Worm (Caenorhabditis elegans) whole organism, L4 larva: ENCODE data around the gene C28G1.2.

Source experiments
- F26F4.8 ChIP-seq: fragments of 200-800 bp; sonication (Bioruptor generic); conservative IDR thresholded peaks from 2 replicates; pipeline ENCODE4 v1.3.6; 2022; ENCODE audit warnings: missing genetic modification characterization, missing compliant biosample characterization
- Y105C5A.15 ChIP-seq: fragments of 200-800 bp; sonication (Bioruptor generic); IDR thresholded peaks from 2 replicates; pipeline ENCODE4 v1.3.6; 2022; ENCODE audit warnings: missing genetic modification characterization, missing compliant biosample characterization
- aha-1 ChIP-seq: fragments of 150-350 bp; peaks from one replicate; lab custom pipeline; 2014; ENCODE audit warnings: missing biosample characterization, missing genetic modification characterization
- ceh-32 ChIP-seq: sonication (generic microtip); optimal IDR thresholded peaks from 2 replicates; lab custom pipeline; 2016; ENCODE audit warnings: mild to moderate bottlenecking, missing genetic modification characterization, missing compliant biosample characterization; ENCODE audit not compliant: poor library complexity
- ceh-82 ChIP-seq: sonication (generic microtip); optimal IDR thresholded peaks from 2 replicates; lab custom pipeline; 2017; ENCODE audit warnings: missing biosample characterization, missing genetic modification characterization
- daf-12 ChIP-seq: fragments of 150-350 bp; optimal IDR thresholded peaks from 2 replicates; lab custom pipeline; 2014; ENCODE audit warnings: missing biosample characterization, missing genetic modification reagents, missing genetic modification characterization
- daf-16 ChIP-seq, 3 experiments: sonication (generic microtip); optimal IDR thresholded peaks; 2 replicates each; lab custom pipeline; 2016 to 2017; ENCODE audit warnings: missing genetic modification characterization in 3 of 3, missing genetic modification reagents in 3 of 3, mild to moderate bottlenecking in 2 of 3, missing compliant biosample characterization in 2 of 3, missing biosample characterization in 1 of 3, moderate library complexity in 1 of 3
- daf-19 ChIP-seq: fragments of 200-800 bp; sonication (Bioruptor generic); conservative IDR thresholded peaks from 2 replicates; pipeline ENCODE4 v1.3.6; 2022; ENCODE audit warnings: missing genetic modification characterization, missing compliant biosample characterization
- daf-8 ChIP-seq: fragments of 200-800 bp; sonication (Bioruptor generic); IDR thresholded peaks from 2 replicates; pipeline ENCODE4 v1.3.6; 2022; ENCODE audit warnings: missing genetic modification characterization, missing compliant biosample characterization
- dmd-6 ChIP-seq: fragments of 200-800 bp; sonication (Bioruptor generic); IDR thresholded peaks from 2 replicates; pipeline ENCODE4 v1.3.6; 2022; ENCODE audit warnings: missing genetic modification reagents, missing genetic modification characterization, missing compliant biosample characterization
- dmd-8 ChIP-seq: fragments of 200-800 bp; sonication (Bioruptor generic); IDR thresholded peaks from 2 replicates; pipeline ENCODE4 v1.3.6; 2022; ENCODE audit warnings: missing genetic modification characterization, missing compliant biosample characterization
- dpl-1 ChIP-seq: fragments of 150-350 bp; optimal IDR thresholded peaks from 2 replicates; lab custom pipeline; 2014; ENCODE audit warnings: missing biosample characterization, missing genetic modification reagents, missing genetic modification characterization
- dve-1 ChIP-seq: sonication (generic microtip); optimal IDR thresholded peaks from 2 replicates; lab custom pipeline; 2017; ENCODE audit warnings: antibody characterized with exemption, mild to moderate bottlenecking, missing genetic modification characterization, missing compliant biosample characterization; ENCODE audit not compliant: insufficient read depth
- egl-43 ChIP-seq: fragments of 200-800 bp; sonication (Bioruptor generic); IDR thresholded peaks from 2 replicates; pipeline ENCODE4 v1.3.6; 2022; ENCODE audit warnings: missing genetic modification reagents, missing genetic modification characterization, missing compliant biosample characterization
- fkh-10 ChIP-seq: fragments of 150-350 bp; optimal IDR thresholded peaks from 2 replicates; lab custom pipeline; 2014; ENCODE audit warnings: missing biosample characterization, missing genetic modification reagents, missing genetic modification characterization
- hlh-30 ChIP-seq: sonication (generic microtip); optimal IDR thresholded peaks from 2 replicates; lab custom pipeline; 2017; ENCODE audit warnings: antibody characterized with exemption, mild to moderate bottlenecking, missing genetic modification characterization, missing compliant biosample characterization; ENCODE audit not compliant: insufficient read depth
- hmg-1.1 ChIP-seq: fragments of 200-800 bp; sonication (Bioruptor generic); IDR thresholded peaks from 2 replicates; pipeline ENCODE4 v1.3.6; 2022; ENCODE audit warnings: missing genetic modification reagents, missing genetic modification characterization, missing compliant biosample characterization
- lin-13 ChIP-seq: fragments of 150-350 bp; optimal IDR thresholded peaks from 2 replicates; lab custom pipeline; 2014; ENCODE audit warnings: missing biosample characterization, missing genetic modification reagents, missing genetic modification characterization
- lin-38 ChIP-seq: fragments of 200-800 bp; sonication (Bioruptor generic); IDR thresholded peaks from 2 replicates; pipeline ENCODE4 v1.3.6; 2022; ENCODE audit warnings: missing genetic modification reagents, missing genetic modification characterization, missing compliant biosample characterization
- lin-39 ChIP-seq: fragments of 150-350 bp; optimal IDR thresholded peaks from 2 replicates; lab custom pipeline; 2014; ENCODE audit warnings: missing biosample characterization, missing genetic modification reagents, missing genetic modification characterization
- lir-3 ChIP-seq: sonication (generic microtip); optimal IDR thresholded peaks from 2 replicates; lab custom pipeline; 2016; ENCODE audit warnings: mild to moderate bottlenecking, missing genetic modification characterization, missing compliant biosample characterization
- madf-5 ChIP-seq, 2 experiments: fragments of 200-800 bp; sonication (Bioruptor generic); IDR thresholded peaks; 2 replicates each; pipeline ENCODE4 v1.3.6; 2022; ENCODE audit warnings: missing compliant biosample characterization in 2 of 2, missing genetic modification characterization in 2 of 2
- madf-9 ChIP-seq: fragments of 200-800 bp; sonication (Bioruptor generic); conservative IDR thresholded peaks from 2 replicates; pipeline ENCODE4 v1.3.6; 2022; ENCODE audit warnings: missing genetic modification reagents, missing genetic modification characterization, missing compliant biosample characterization
- mdt-29 ChIP-seq: fragments of 200-800 bp; sonication (Bioruptor generic); IDR thresholded peaks from 2 replicates; pipeline ENCODE4 v1.3.6; 2022; ENCODE audit warnings: missing genetic modification reagents, missing genetic modification characterization, missing compliant biosample characterization
- mxl-3 ChIP-seq: fragments of 200-800 bp; sonication (Bioruptor generic); optimal IDR thresholded peaks from 2 replicates; lab custom pipeline; 2018; ENCODE audit warnings: mild to moderate bottlenecking, missing genetic modification characterization, missing compliant biosample characterization
- nhr-10 ChIP-seq: fragments of 150-350 bp; optimal IDR thresholded peaks from 2 replicates; lab custom pipeline; 2014; ENCODE audit warnings: missing biosample characterization, missing genetic modification characterization
- nhr-25 ChIP-seq: sonication (generic microtip); optimal IDR thresholded peaks from 2 replicates; lab custom pipeline; 2017; ENCODE audit warnings: missing genetic modification characterization, mild to moderate bottlenecking, missing compliant biosample characterization, antibody characterized with exemption, moderate library complexity, borderline replicate concordance; ENCODE audit not compliant: insufficient read depth
- pha-4 ChIP-seq, 2 experiments: fragments of 150-350 bp in 1 of 2; fragments of 200-800 bp in 1 of 2; sonication (Bioruptor generic) in 1 of 2; IDR thresholded peaks in 1 of 2; optimal IDR thresholded peaks in 1 of 2; 2 replicates each; pipeline versions ENCODE4 v1.3.6 to Lab custom; 2014 to 2022; ENCODE audit warnings: missing genetic modification characterization in 2 of 2, missing genetic modification reagents in 2 of 2, missing biosample characterization in 1 of 2, missing compliant biosample characterization in 1 of 2
- php-3 ChIP-seq: fragments of 200-800 bp; sonication (Bioruptor generic); IDR thresholded peaks from 2 replicates; pipeline ENCODE4 v1.3.6; 2022; ENCODE audit warnings: missing genetic modification reagents, missing genetic modification characterization, missing compliant biosample characterization
- pqm-1 ChIP-seq: sonication (generic microtip); optimal IDR thresholded peaks from 2 replicates; lab custom pipeline; 2017; ENCODE audit warnings: missing biosample characterization, missing genetic modification characterization
- sdz-12 ChIP-seq: fragments of 200-800 bp; sonication (Bioruptor generic); optimal IDR thresholded peaks from 2 replicates; lab custom pipeline; 2018; ENCODE audit warnings: mild to moderate bottlenecking, missing genetic modification characterization, missing compliant biosample characterization
- skn-1 ChIP-seq: fragments of 150-350 bp; optimal IDR thresholded peaks from 2 replicates; lab custom pipeline; 2014; ENCODE audit warnings: missing biosample characterization, missing genetic modification characterization
- tag-97 ChIP-seq: fragments of 200-800 bp; sonication (Bioruptor generic); IDR thresholded peaks from 2 replicates; pipeline ENCODE4 v1.3.6; 2022; ENCODE audit warnings: missing genetic modification characterization, missing compliant biosample characterization
- unc-62 ChIP-seq, 3 experiments: fragments of 150-350 bp in 1 of 3; sonication (generic microtip); optimal IDR thresholded peaks in 2 of 3; peaks in 1 of 3; 1 replicate in 1 of 3; 2 replicates in 2 of 3; lab custom pipeline; 2014 to 2017; ENCODE audit warnings: missing biosample characterization in 3 of 3, missing genetic modification characterization in 3 of 3, missing genetic modification reagents in 3 of 3, missing genotype in 1 of 3
- zfp-2 ChIP-seq: sonication (generic microtip); optimal IDR thresholded peaks from 2 replicates; lab custom pipeline; 2016; ENCODE audit warnings: mild to moderate bottlenecking, missing genetic modification characterization, missing compliant biosample characterization
- zfp-3 ChIP-seq: fragments of 200-800 bp; sonication (Bioruptor generic); conservative IDR thresholded peaks from 2 replicates; pipeline ENCODE4 v1.3.6; 2022; ENCODE audit warnings: missing genetic modification reagents, missing genetic modification characterization, missing compliant biosample characterization
- zip-2 ChIP-seq: fragments of 150-350 bp; optimal IDR thresholded peaks from 2 replicates; lab custom pipeline; 2014; ENCODE audit warnings: missing biosample characterization, missing genetic modification characterization

C28G1.2 gene

DNA sequence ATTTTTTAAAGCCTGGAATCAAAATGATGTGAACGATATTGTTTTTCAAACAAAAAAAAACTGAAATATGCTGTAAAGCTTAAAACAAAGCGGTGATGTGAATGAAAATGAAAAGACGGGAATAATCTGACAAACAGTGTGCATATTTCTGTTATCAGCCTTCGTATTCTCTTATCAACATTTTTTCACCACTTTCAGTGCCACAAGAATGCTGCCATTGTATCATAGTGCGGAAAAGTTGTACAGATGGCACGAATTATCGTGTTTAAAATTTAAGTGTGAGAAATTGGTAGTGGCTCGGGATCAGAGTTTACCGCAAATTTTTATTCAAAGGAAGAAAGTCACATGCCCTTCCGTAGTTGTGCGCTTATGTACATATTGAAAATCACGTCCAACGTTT lies 11.4 kb upstream of the C28G1.2 start, which contains the start of gene ifd-1 (continued):
- no peak for TF ChIP-seq zfp-2 (tag; lab: Kevin White, UChicago)

DNA sequence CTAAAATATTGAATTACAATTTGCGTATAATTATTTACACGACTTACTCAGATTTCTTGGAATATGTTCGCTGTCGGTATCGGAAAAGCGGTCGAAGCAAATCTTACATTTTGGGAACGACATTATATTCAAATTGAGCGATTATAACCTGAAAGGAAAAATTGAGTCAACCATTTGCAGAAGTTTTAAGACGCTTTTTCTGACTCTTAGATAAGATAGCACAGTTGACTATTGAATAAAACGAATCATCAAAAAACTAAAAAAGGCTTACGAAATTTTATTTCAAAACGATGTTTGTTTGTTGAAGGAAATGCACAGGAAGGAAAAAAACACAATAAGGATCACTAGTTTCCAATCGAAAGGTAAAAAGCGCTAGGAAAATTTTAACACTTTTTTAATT lies 7.5 kb upstream of the C28G1.2 start, which contains the start of gene rcs-1:
Gene rcs-1 (minus strand): TSS at position 176 of the 400 bp plus-strand sequence.
- TF ChIP-seq sdz-12 (GFP tag; lab: Kevin White, UChicago) (no peak), daf-16 (GFP tag; optimal IDR thresholded peaks at IDR 0.05; lab: Kevin White, UChicago) (no peak), daf-16 (tag; optimal IDR thresholded peaks at IDR 0.05; lab: Kevin White, UChicago) (peak; percentile 6), daf-8 (GFP tag; lab: Robert Waterston, UW) (no peak), pqm-1 (tag; lab: Kevin White, UChicago) (peak; percentile 54), zip-2 (tag; lab: Kevin White, UChicago) (no peak), skn-1 (tag; lab: Kevin White, UChicago) (no peak), madf-9 (GFP tag; lab: Robert Waterston, UW) (no peak), lir-3 (tag; lab: Kevin White, UChicago) (no peak), nhr-25 (tag; lab: Kevin White, UChicago) (no peak)

DNA sequence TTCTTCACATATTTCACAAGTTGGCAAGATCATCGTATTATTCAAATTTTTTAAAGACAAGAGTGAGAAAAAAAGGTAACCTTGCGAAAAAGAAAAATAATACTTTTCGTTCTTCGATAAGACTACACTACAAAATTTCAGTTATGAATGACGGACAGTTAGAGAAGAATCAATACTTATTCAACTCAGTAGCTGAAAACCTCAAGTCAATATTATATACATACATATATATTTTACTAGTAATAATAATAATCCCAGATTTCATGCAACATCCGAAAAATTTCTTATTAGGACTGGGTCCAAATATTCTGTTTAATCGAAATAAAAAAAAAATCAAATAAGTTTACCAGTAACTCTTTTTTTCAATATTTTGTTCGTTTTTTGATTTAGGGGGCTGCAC lies 4.7 kb upstream of the C28G1.2 start, which contains the start of gene C28G1.6:
Gene C28G1.6 (minus strand): TSS at position 101 of the 400 bp plus-strand sequence.
- no peak for TF ChIP-seq ceh-82
- no peak for TF ChIP-seq zip-2 (tag; lab: Kevin White, UChicago)
- TF ChIP-seq hlh-30 (tag; lab: Kevin White, UChicago) = no peak
- TF ChIP-seq daf-16 (GFP tag; optimal IDR thresholded peaks at IDR 0.05; lab: Kevin White, UChicago) = no peak
- TF ChIP-seq daf-16 (tag; optimal IDR thresholded peaks at IDR 0.05; lab: Kevin White, UChicago) = peak; percentile 36
- TF ChIP-seq pqm-1 (tag; lab: Kevin White, UChicago) = peak; percentile 17
- TF ChIP-seq dmd-6 (GFP tag; lab: Robert Waterston, UW) = peak; percentile 12; the same call in 1 of the 2 replicates
- no peak for TF ChIP-seq tag-97
- no peak for TF ChIP-seq madf-5 (GFP tag; IDR thresholded peaks at IDR 0.05; lab: Robert Waterston, UW)
- TF ChIP-seq dmd-8 (GFP tag; lab: Robert Waterston, UW) = no peak

DNA sequence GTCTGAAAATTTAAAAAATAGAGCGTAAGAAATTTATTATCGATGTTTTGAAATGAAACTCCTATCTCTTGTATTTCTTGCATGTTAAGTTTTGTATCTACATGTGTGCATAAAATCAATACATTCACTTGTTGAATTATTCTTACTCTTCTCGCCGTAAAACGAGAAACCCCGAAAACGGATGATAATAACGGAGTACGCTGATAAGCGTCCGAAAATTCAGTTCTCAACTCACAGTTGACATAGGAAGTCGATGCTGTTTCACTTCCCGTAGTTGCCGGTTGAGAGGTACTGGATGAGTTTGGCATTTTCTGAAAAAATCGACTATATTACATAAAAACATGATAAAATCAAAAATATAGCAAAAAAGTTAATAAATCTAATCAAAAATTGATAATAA lies 411 bp upstream of the C28G1.2 start, which contains the start of gene sec-15:
Gene sec-15 (minus strand): TSS at position 311 of the 400 bp plus-strand sequence.
- no peak for TF ChIP-seq lin-39 (tag; lab: Kevin White, UChicago)
- TF ChIP-seq daf-16 (GFP tag; optimal IDR thresholded peaks at IDR 0.05; lab: Kevin White, UChicago) = no peak
- peak; percentile 45 for TF ChIP-seq daf-16 (tag; optimal IDR thresholded peaks at IDR 0.05; lab: Kevin White, UChicago)
- TF ChIP-seq pqm-1 (tag; lab: Kevin White, UChicago) = peak; percentile 81
- no peak for TF ChIP-seq F26F4.8 (GFP tag; lab: Robert Waterston, UW)

DNA sequence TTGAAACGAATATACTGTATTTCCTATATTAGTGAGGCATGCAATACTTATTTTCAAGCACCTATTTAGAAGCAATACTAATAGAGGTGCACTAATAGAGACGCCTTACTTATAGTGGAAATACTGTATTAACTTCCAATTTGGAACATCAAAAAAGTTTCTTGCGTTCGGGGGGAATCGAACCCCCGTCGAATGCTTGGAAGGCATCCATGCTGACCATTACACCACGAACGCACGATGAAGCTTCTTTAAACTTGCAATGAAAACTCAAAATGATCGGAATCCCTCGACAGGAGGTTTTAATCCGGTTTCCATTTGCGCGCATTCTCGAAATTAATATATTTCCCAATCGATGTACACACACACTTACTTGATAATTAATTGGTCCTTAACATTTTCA lies 2.4 kb downstream of the C28G1.2 start:
- TF ChIP-seq madf-5 (GFP tag; IDR thresholded peaks at IDR 0.05; lab: Robert Waterston, UW) (no peak), pha-4 (GFP tag; IDR thresholded peaks at IDR 0.05; lab: Robert Waterston, UW) (peak; percentile 79; the same call in 1 of the 2 replicates), pha-4 (tag; optimal IDR thresholded peaks at IDR 0.05; lab: Kevin White, UChicago) (no peak), lin-13 (GFP tag; lab: Kevin White, UChicago) (peak; percentile 10), php-3 (GFP tag; lab: Robert Waterston, UW) (0 out of 2 replicates have a peak, but pooled peaks have one; percentile 27), unc-62 (GFP tag; optimal IDR thresholded peaks at IDR 0.05 in 1 of 2; lab: Kevin White, UChicago) (no peak), unc-62 (tag; optimal IDR thresholded peaks at IDR 0.05; lab: Kevin White, UChicago) (no peak), dve-1 (tag; lab: Kevin White, UChicago) (peak; percentile 35), aha-1 (tag; lab: Kevin White, UChicago) (peak; percentile 72), dpl-1 (peak; percentile 10), skn-1 (tag; lab: Kevin White, UChicago) (no peak), daf-12 (no peak), daf-8 (GFP tag; lab: Robert Waterston, UW) (no peak), lin-38 (GFP tag; lab: Robert Waterston, UW) (peak; percentile 66; the same call in 1 of the 2 replicates), mxl-3 (GFP tag; lab: Kevin White, UChicago) (peak; percentile 3), madf-9 (GFP tag; lab: Robert Waterston, UW) (peak; percentile 50; the same call in 1 of the 2 replicates), mdt-29 (GFP tag; lab: Robert Waterston, UW) (0 out of 2 replicates have a peak, but pooled peaks have one; percentile 52), zfp-3 (GFP tag; lab: Robert Waterston, UW) (no peak), hmg-1.1 (0 out of 2 replicates have a peak, but pooled peaks have one; percentile 34), hlh-30 (tag; lab: Kevin White, UChicago) (peak; percentile 15), dmd-8 (GFP tag; lab: Robert Waterston, UW) (0 out of 2 replicates have a peak, but pooled peaks have one; percentile 57), fkh-10 (no peak), nhr-10 (tag; lab: Kevin White, UChicago) (no peak), ceh-32 (tag; lab: Kevin White, UChicago) (no peak), daf-19 (0 out of 2 replicates have a peak, but pooled peaks have one; percentile 33), Y105C5A.15 (GFP tag; lab: Robert Waterston, UW) (0 out of 2 replicates have a peak, but pooled peaks have one; percentile 68), egl-43 (GFP tag; lab: Robert Waterston, UW) (peak; percentile 86), zip-2 (tag; lab: Kevin White, UChicago) (peak; percentile 12)
